Worm (Caenorhabditis elegans) whole organism, midembryonic: ENCODE data around the gene rsu-1.

Experiments
- T22C8.4 ChIP-seq: fragments of 200-800 bp; sonication (Bioruptor generic); IDR thresholded peaks from 2 replicates; pipeline ENCODE4 v1.3.6; 2022; ENCODE audit warnings: missing genetic modification characterization, missing compliant biosample characterization
- cog-1 ChIP-seq: sonication (generic microtip); optimal IDR thresholded peaks from 2 replicates; lab custom pipeline; 2016; ENCODE audit warnings: missing genetic modification characterization, missing compliant biosample characterization
- flt-1 ChIP-seq: fragments of 200-800 bp; sonication (Bioruptor generic); IDR thresholded peaks from 2 replicates; pipeline ENCODE4 v1.3.6; 2022; ENCODE audit warnings: missing genetic modification characterization, missing compliant biosample characterization
- klf-2 ChIP-seq: fragments of 200-800 bp; sonication (Bioruptor generic); conservative IDR thresholded peaks from 2 replicates; pipeline ENCODE4 v1.3.6; 2022; ENCODE audit warnings: missing genetic modification reagents, missing genetic modification characterization, missing compliant biosample characterization
- med-1 ChIP-seq: sonication (generic microtip); optimal IDR thresholded peaks from 2 replicates; lab custom pipeline; 2017; ENCODE audit warnings: missing genetic modification characterization, mild to moderate bottlenecking, missing compliant biosample characterization, antibody characterized with exemption, missing genetic modification reagents; ENCODE audit not compliant: insufficient read depth
- ref-1 ChIP-seq: fragments of 200-800 bp; sonication (Bioruptor generic); conservative IDR thresholded peaks from 2 replicates; pipeline ENCODE4 v1.3.6; 2022; ENCODE audit warnings: missing genetic modification reagents, missing genetic modification characterization, missing compliant biosample characterization
- tab-1 ChIP-seq: fragments of 200-800 bp; sonication (Bioruptor generic); IDR thresholded peaks from 2 replicates; pipeline ENCODE4 v1.3.6; 2022; ENCODE audit warnings: missing genetic modification characterization, missing compliant biosample characterization
- ztf-23 ChIP-seq: fragments of 200-800 bp; sonication (Bioruptor generic); IDR thresholded peaks from 2 replicates; pipeline ENCODE4 v1.3.6; 2022; ENCODE audit warnings: missing genetic modification reagents, missing genetic modification characterization, missing compliant biosample characterization
- ztf-29 ChIP-seq: fragments of 200-800 bp; sonication (Bioruptor generic); IDR thresholded peaks from 2 replicates; pipeline ENCODE4 v1.3.6; 2022; ENCODE audit warnings: missing genetic modification reagents, missing genetic modification characterization, missing compliant biosample characterization

The rsu-1 gene

ce11 chrIII:3470973-3471372 is 830 bp upstream of the rsu-1 start:
- TF ChIP-seq ztf-29 (GFP tag; lab: Robert Waterston, UW) (no peak), ref-1 (no peak), flt-1 (no peak), T22C8.4 (no peak)

- TF ChIP-seq ref-1 (no peak), T22C8.4 (no peak), cog-1 (tag; lab: Kevin White, UChicago) (no peak), flt-1 (no peak), ztf-29 (GFP tag; lab: Robert Waterston, UW) (no peak), ztf-23 (GFP tag; lab: Robert Waterston, UW) (no peak), tab-1 (no peak), klf-2 (GFP tag; lab: Robert Waterston, UW) (no peak), med-1 (GFP tag; lab: Kevin White, UChicago) (no peak)
Measured at ce11 chrIII:3475014-3475413, 3.2 kb downstream of the rsu-1 start.

- no peak for TF ChIP-seq ztf-23 (GFP tag; lab: Robert Waterston, UW)
Measured at ce11 chrIII:3475497-3475896, 3.7 kb downstream of the rsu-1 start, which contains the start of gene C34C12.9. Gene C34C12.9, minus strand, starts transcription at chrIII:3475512.

- TF ChIP-seq tab-1 (no peak), ztf-29 (GFP tag; lab: Robert Waterston, UW) (no peak), ref-1 (no peak), flt-1 (0 out of 2 replicates have a peak, but pooled peaks have one; percentile 29), cog-1 (tag; lab: Kevin White, UChicago) (peak; percentile 66), T22C8.4 (no peak), ztf-23 (GFP tag; lab: Robert Waterston, UW) (no peak), klf-2 (GFP tag; lab: Robert Waterston, UW) (peak; percentile 56; the same call in 1 of the 2 replicates), med-1 (GFP tag; lab: Kevin White, UChicago) (no peak)
Measured at ce11 chrIII:3476245-3476644, 4.4 kb downstream of the rsu-1 start.

- no peak for TF ChIP-seq cog-1 (tag; lab: Kevin White, UChicago)
- TF ChIP-seq ztf-29 (GFP tag; lab: Robert Waterston, UW) = no peak
- no peak for TF ChIP-seq klf-2 (GFP tag; lab: Robert Waterston, UW)
- no peak for TF ChIP-seq tab-1
- no peak for TF ChIP-seq ref-1
- no peak for TF ChIP-seq med-1 (GFP tag; lab: Kevin White, UChicago)
- TF ChIP-seq T22C8.4 = no peak
- no peak for TF ChIP-seq flt-1
- TF ChIP-seq ztf-23 (GFP tag; lab: Robert Waterston, UW) = no peak
Measured at ce11 chrIII:3477375-3477774, 5.6 kb downstream of the rsu-1 start.

ce11 chrIII:3478795-3479398 is 7.1 kb downstream of the rsu-1 start:
- TF ChIP-seq flt-1 = no peak
- TF ChIP-seq cog-1 (tag; lab: Kevin White, UChicago) = no peak
- TF ChIP-seq klf-2 (GFP tag; lab: Robert Waterston, UW) = no peak
- TF ChIP-seq ref-1 = no peak
- no peak for TF ChIP-seq tab-1
- no peak for TF ChIP-seq med-1 (GFP tag; lab: Kevin White, UChicago)
- no peak for TF ChIP-seq T22C8.4
- no peak for TF ChIP-seq ztf-29 (GFP tag; lab: Robert Waterston, UW)
- TF ChIP-seq ztf-23 (GFP tag; lab: Robert Waterston, UW) = no peak

ce11 chrIII:3480236-3480635 is 8.4 kb downstream of the rsu-1 start:
- TF ChIP-seq ztf-23 (GFP tag; lab: Robert Waterston, UW) = no peak
- TF ChIP-seq klf-2 (GFP tag; lab: Robert Waterston, UW) = no peak
- no peak for TF ChIP-seq tab-1
- TF ChIP-seq ref-1 = no peak
- no peak for TF ChIP-seq cog-1 (tag; lab: Kevin White, UChicago)
- TF ChIP-seq T22C8.4 = no peak
- no peak for TF ChIP-seq ztf-29 (GFP tag; lab: Robert Waterston, UW)
- no peak for TF ChIP-seq med-1 (GFP tag; lab: Kevin White, UChicago)

- TF ChIP-seq ztf-29 (GFP tag; lab: Robert Waterston, UW) (no peak), cog-1 (tag; lab: Kevin White, UChicago) (no peak), ref-1 (no peak), med-1 (GFP tag; lab: Kevin White, UChicago) (no peak), flt-1 (no peak), ztf-23 (GFP tag; lab: Robert Waterston, UW) (no peak)
Measured at ce11 chrIII:3480950-3481349, 9.1 kb downstream of the rsu-1 start.

ce11 chrIII:3482291-3482690 is 10.5 kb downstream of the rsu-1 start, which contains the start of gene C34C12.6:
Gene C34C12.6, plus strand, starts transcription at chrIII:3482591.
- TF ChIP-seq tab-1 (no peak), cog-1 (tag; lab: Kevin White, UChicago) (no peak), ztf-29 (GFP tag; lab: Robert Waterston, UW) (no peak), klf-2 (GFP tag; lab: Robert Waterston, UW) (no peak), med-1 (GFP tag; lab: Kevin White, UChicago) (no peak), flt-1 (no peak), ztf-23 (GFP tag; lab: Robert Waterston, UW) (no peak), ref-1 (no peak), T22C8.4 (no peak)

- TF ChIP-seq ztf-29 (GFP tag; lab: Robert Waterston, UW) (no peak), med-1 (GFP tag; lab: Kevin White, UChicago) (no peak), ztf-23 (GFP tag; lab: Robert Waterston, UW) (no peak), cog-1 (tag; lab: Kevin White, UChicago) (no peak), tab-1 (no peak), klf-2 (GFP tag; lab: Robert Waterston, UW) (no peak), flt-1 (no peak), T22C8.4 (no peak), ref-1 (no peak)
Measured at ce11 chrIII:3484995-3485394, 13.2 kb downstream of the rsu-1 start.
